Worm (Caenorhabditis elegans) whole organism, midembryonic: ENCODE measurements around the gene C06B8.7.

ENCODE experiments used
- flt-1 ChIP-seq: fragments of 200-800 bp; sonication (Bioruptor generic); IDR thresholded peaks from 2 replicates; pipeline ENCODE4 v1.3.6; 2022; ENCODE audit warnings: missing genetic modification characterization, missing compliant biosample characterization
- klf-2 ChIP-seq: fragments of 200-800 bp; sonication (Bioruptor generic); conservative IDR thresholded peaks from 2 replicates; pipeline ENCODE4 v1.3.6; 2022; ENCODE audit warnings: missing genetic modification reagents, missing genetic modification characterization, missing compliant biosample characterization

DNA sequence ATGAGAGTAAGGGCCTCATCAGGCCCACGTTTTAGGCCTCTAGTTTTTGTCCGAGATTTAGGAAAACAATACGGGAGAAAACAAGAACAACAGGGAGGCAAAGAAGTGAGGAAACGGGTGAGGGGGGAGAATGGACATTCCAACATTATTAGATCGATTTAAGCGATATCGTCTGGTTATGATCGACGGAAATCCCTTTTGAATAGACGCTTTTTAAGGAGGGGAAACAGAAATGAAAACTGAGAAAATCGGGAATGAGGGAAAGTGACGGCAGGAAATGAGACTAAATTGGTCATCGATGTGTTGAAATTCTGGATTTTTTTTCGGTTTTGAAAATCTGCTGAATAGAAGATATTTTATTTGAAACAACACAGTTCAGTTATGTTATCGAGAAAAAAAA is 34.1 kb upstream of the C06B8.7 start, which contains the start of gene rocf-1:
- TF ChIP-seq flt-1 = no peak
- TF ChIP-seq klf-2 = no peak
